Worm (Caenorhabditis elegans) whole organism, L1 larva: ENCODE data around the gene AC3.12.

Experiments used
- C16A3.4 ChIP-seq: fragments of 150-350 bp; optimal IDR thresholded peaks from 2 replicates; lab custom pipeline; 2014; ENCODE audit warnings: missing biosample characterization, missing genetic modification characterization
- aly-2 ChIP-seq: fragments of 150-350 bp; optimal IDR thresholded peaks from 2 replicates; lab custom pipeline; 2014; ENCODE audit warnings: missing biosample characterization, missing genetic modification characterization
- blmp-1 ChIP-seq: fragments of 150-350 bp; optimal IDR thresholded peaks from 2 replicates; lab custom pipeline; 2014; ENCODE audit warnings: missing biosample characterization, missing genetic modification characterization
- ceh-8 ChIP-seq: fragments of 200-800 bp; sonication (Bioruptor generic); optimal IDR thresholded peaks from 2 replicates; lab custom pipeline; 2018; ENCODE audit warnings: mild to moderate bottlenecking, missing genetic modification characterization, moderate library complexity, missing compliant biosample characterization
- ceh-82 ChIP-seq, 3 experiments: fragments of 150-350 bp in 1 of 3; sonication (generic microtip) in 2 of 3; optimal IDR thresholded peaks; 2 replicates each; lab custom pipeline; 2014 to 2017; ENCODE audit warnings: missing biosample characterization in 3 of 3, missing genetic modification characterization in 3 of 3
- ceh-88 ChIP-seq: fragments of 200-800 bp; sonication (Bioruptor generic); IDR thresholded peaks from 2 replicates; pipeline ENCODE4 v1.3.6; 2022; ENCODE audit warnings: missing genetic modification characterization, missing compliant biosample characterization
- dpl-1 ChIP-seq, 3 experiments: fragments of 150-350 bp in 2 of 3; sonication (generic microtip) in 1 of 3; optimal IDR thresholded peaks; 2 replicates each; lab custom pipeline; 2014 to 2017; ENCODE audit warnings: missing biosample characterization in 3 of 3, missing genetic modification characterization in 3 of 3, missing genetic modification reagents in 3 of 3
- efl-1 ChIP-seq, 4 experiments: fragments of 150-350 bp; optimal IDR thresholded peaks in 3 of 4; peaks in 1 of 4; 1 replicate in 1 of 4; 2 replicates in 3 of 4; lab custom pipeline; 2014; ENCODE audit warnings: missing biosample characterization in 2 of 4, missing genetic modification characterization in 2 of 4, missing genetic modification reagents in 2 of 4
- egl-13 ChIP-seq: sonication (generic microtip); optimal IDR thresholded peaks from 2 replicates; lab custom pipeline; 2016; ENCODE audit warnings: missing genotype, missing genetic modification reagents, missing genetic modification characterization, missing compliant biosample characterization
- elt-2 ChIP-seq: sonication (generic microtip); optimal IDR thresholded peaks from 2 replicates; lab custom pipeline; 2016; ENCODE audit warnings: missing genetic modification characterization, mild to moderate bottlenecking, inconsistent platforms, missing compliant biosample characterization, missing genetic modification reagents
- fkh-10 ChIP-seq: sonication (generic microtip); optimal IDR thresholded peaks from 2 replicates; lab custom pipeline; 2017; ENCODE audit warnings: missing biosample characterization, missing genetic modification reagents, missing genetic modification characterization
- fkh-8 ChIP-seq: sonication (generic microtip); optimal IDR thresholded peaks from 2 replicates; lab custom pipeline; 2016; ENCODE audit warnings: mild to moderate bottlenecking, missing genetic modification characterization, missing compliant biosample characterization
- fos-1 ChIP-seq: fragments of 150-350 bp; optimal IDR thresholded peaks from 2 replicates; lab custom pipeline; 2014; ENCODE audit warnings: missing biosample characterization, missing genetic modification characterization
- hlh-4 ChIP-seq: sonication (generic microtip); optimal IDR thresholded peaks from 2 replicates; lab custom pipeline; 2016; ENCODE audit warnings: mild to moderate bottlenecking, missing genetic modification characterization, missing compliant biosample characterization
- hpl-2 ChIP-seq: fragments of 150-350 bp; optimal IDR thresholded peaks from 2 replicates; lab custom pipeline; 2014; ENCODE audit warnings: missing biosample characterization, missing genetic modification reagents, missing genetic modification characterization
- irx-1 ChIP-seq: sonication (generic microtip); optimal IDR thresholded peaks from 2 replicates; lab custom pipeline; 2016; ENCODE audit warnings: missing genetic modification characterization, missing compliant biosample characterization
- isw-1 ChIP-seq: fragments of 200-800 bp; sonication (Bioruptor generic); IDR thresholded peaks from 2 replicates; pipeline ENCODE4 v1.3.6; 2022; ENCODE audit warnings: missing genetic modification characterization, missing compliant biosample characterization
- lin-13 ChIP-seq: fragments of 150-350 bp; optimal IDR thresholded peaks from 2 replicates; lab custom pipeline; 2014; ENCODE audit warnings: missing biosample characterization, missing genetic modification reagents, missing genetic modification characterization
- lin-14 ChIP-seq: fragments of 200-800 bp; sonication (Bioruptor generic); optimal IDR thresholded peaks from 2 replicates; lab custom pipeline; 2018; ENCODE audit warnings: mild to moderate bottlenecking, missing genetic modification characterization, moderate library complexity, missing compliant biosample characterization
- lin-15B ChIP-seq: fragments of 150-350 bp; sonication (generic microtip); optimal IDR thresholded peaks from 3 replicates; lab custom pipeline; 2014; ENCODE audit warnings: missing biosample characterization, missing genetic modification characterization
- lin-39 ChIP-seq: fragments of 150-350 bp; optimal IDR thresholded peaks from 2 replicates; lab custom pipeline; 2014; ENCODE audit warnings: missing biosample characterization, missing genetic modification reagents, missing genetic modification characterization
- lir-3 ChIP-seq: sonication (generic microtip); optimal IDR thresholded peaks from 2 replicates; lab custom pipeline; 2016; ENCODE audit warnings: mild to moderate bottlenecking, missing genetic modification characterization, moderate library complexity, missing compliant biosample characterization; ENCODE audit not compliant: poor library complexity
- nhr-19 ChIP-seq: fragments of 200-800 bp; sonication (Bioruptor generic); conservative IDR thresholded peaks from 2 replicates; pipeline ENCODE4 v1.3.6; 2022; ENCODE audit warnings: missing genetic modification characterization, missing compliant biosample characterization
- nhr-20 ChIP-seq: sonication (generic microtip); optimal IDR thresholded peaks from 2 replicates; lab custom pipeline; 2016; ENCODE audit warnings: mild to moderate bottlenecking, missing genetic modification characterization, missing compliant biosample characterization
- nhr-47 ChIP-seq: sonication (generic microtip); optimal IDR thresholded peaks from 2 replicates; lab custom pipeline; 2016; ENCODE audit warnings: mild to moderate bottlenecking, missing genetic modification characterization, moderate library complexity, missing compliant biosample characterization
- nhr-71 ChIP-seq: sonication (generic microtip); optimal IDR thresholded peaks from 2 replicates; lab custom pipeline; 2016; ENCODE audit warnings: mild to moderate bottlenecking, missing genetic modification characterization, moderate library complexity, missing compliant biosample characterization
- nhr-77 ChIP-seq: fragments of 150-350 bp; optimal IDR thresholded peaks from 2 replicates; lab custom pipeline; 2014; ENCODE audit warnings: missing biosample characterization, missing genetic modification characterization
- nhr-85 ChIP-seq: sonication (generic microtip); peaks from one replicate; lab custom pipeline; 2016; ENCODE audit warnings: missing genetic modification characterization, inconsistent platforms, missing compliant biosample characterization
- nhr-90 ChIP-seq: sonication (generic microtip); optimal IDR thresholded peaks from 2 replicates; lab custom pipeline; 2016; ENCODE audit warnings: mild to moderate bottlenecking, missing genetic modification characterization, missing compliant biosample characterization; ENCODE audit not compliant: poor library complexity
- pag-3 ChIP-seq: sonication (generic microtip); optimal IDR thresholded peaks from 2 replicates; lab custom pipeline; 2017; ENCODE audit warnings: missing genetic modification characterization, mild to moderate bottlenecking, missing compliant biosample characterization, antibody characterized with exemption, borderline replicate concordance; ENCODE audit not compliant: insufficient read depth
- pax-3 ChIP-seq: fragments of 200-800 bp; sonication (Bioruptor generic); optimal IDR thresholded peaks from 2 replicates; lab custom pipeline; 2018; ENCODE audit warnings: mild to moderate bottlenecking, missing genetic modification characterization, moderate library complexity, missing compliant biosample characterization
- pqm-1 ChIP-seq: sonication (generic microtip); optimal IDR thresholded peaks from 3 replicates; lab custom pipeline; 2017; ENCODE audit warnings: missing biosample characterization, missing genetic modification characterization
- rnt-1 ChIP-seq: sonication (generic microtip); optimal IDR thresholded peaks from 2 replicates; lab custom pipeline; 2016; ENCODE audit warnings: mild to moderate bottlenecking, missing genetic modification characterization, moderate library complexity, missing compliant biosample characterization
- skn-1 ChIP-seq: fragments of 150-350 bp; optimal IDR thresholded peaks from 2 replicates; lab custom pipeline; 2014; ENCODE audit warnings: missing biosample characterization, missing genetic modification characterization
- snu-23 ChIP-seq: sonication (generic microtip); optimal IDR thresholded peaks from 2 replicates; lab custom pipeline; 2016; ENCODE audit warnings: missing genetic modification characterization, missing compliant biosample characterization
- sptf-1 ChIP-seq: fragments of 150-350 bp; optimal IDR thresholded peaks from 2 replicates; lab custom pipeline; 2014; ENCODE audit warnings: missing biosample characterization, missing genetic modification characterization
- sup-37 ChIP-seq: fragments of 200-800 bp; sonication (Bioruptor generic); optimal IDR thresholded peaks from 2 replicates; lab custom pipeline; 2018; ENCODE audit warnings: mild to moderate bottlenecking, missing genetic modification characterization, missing compliant biosample characterization
- swsn-7 ChIP-seq: sonication (generic microtip); optimal IDR thresholded peaks from 2 replicates; lab custom pipeline; 2016; ENCODE audit warnings: missing genetic modification characterization, missing compliant biosample characterization
- tlp-1 ChIP-seq: fragments of 150-350 bp; optimal IDR thresholded peaks from 2 replicates; lab custom pipeline; 2014; ENCODE audit warnings: missing biosample characterization, missing genetic modification characterization
- unc-30 ChIP-seq: sonication (generic microtip); optimal IDR thresholded peaks from 2 replicates; lab custom pipeline; 2017; ENCODE audit warnings: missing biosample characterization, missing genetic modification characterization
- unc-62 ChIP-seq: fragments of 150-350 bp; optimal IDR thresholded peaks from 2 replicates; lab custom pipeline; 2014; ENCODE audit warnings: missing biosample characterization, missing genetic modification reagents, missing genetic modification characterization
- unc-86 ChIP-seq: sonication (generic microtip); optimal IDR thresholded peaks from 2 replicates; lab custom pipeline; 2016; ENCODE audit warnings: missing genetic modification characterization, missing compliant biosample characterization
- unc-98 ChIP-seq: fragments of 200-800 bp; sonication (Bioruptor generic); IDR thresholded peaks from 2 replicates; pipeline ENCODE4 v1.3.6; 2022; ENCODE audit warnings: missing genetic modification characterization, missing compliant biosample characterization
- vab-15 ChIP-seq: sonication (generic microtip); optimal IDR thresholded peaks from 2 replicates; lab custom pipeline; 2017; ENCODE audit warnings: missing genotype, mild to moderate bottlenecking, missing genetic modification characterization, missing compliant biosample characterization
- xbp-1 ChIP-seq: sonication (generic microtip); optimal IDR thresholded peaks from 2 replicates; lab custom pipeline; 2016; ENCODE audit warnings: missing genetic modification characterization, missing compliant biosample characterization
- zag-1 ChIP-seq: fragments of 150-350 bp; optimal IDR thresholded peaks from 2 replicates; lab custom pipeline; 2014; ENCODE audit warnings: missing biosample characterization, missing genetic modification characterization

The AC3.12 gene

ce11 chrV:10368256-10368655 is 10.9 kb downstream of the AC3.12 start, which contains the start of gene sri-20:
TSS of gene sri-20 (plus strand) at chrV:10368556.
- no peak for TF ChIP-seq pag-3 (tag; lab: Kevin White, UChicago)
- no peak for TF ChIP-seq pax-3 (tag; lab: Kevin White, UChicago)
- no peak for TF ChIP-seq nhr-47 (tag; lab: Kevin White, UChicago)
- no peak for TF ChIP-seq hlh-4 (tag; lab: Kevin White, UChicago)
- TF ChIP-seq unc-62, result no peak
- TF ChIP-seq unc-86, result no peak
- TF ChIP-seq efl-1 (optimal IDR thresholded peaks at IDR 0.05; lab: Kevin White, UChicago), result no peak
- TF ChIP-seq efl-1 (GFP tag; optimal IDR thresholded peaks at IDR 0.05 in 1 of 2; lab: Kevin White, UChicago), result peak in 1 of 2 experiments; percentile 75
- TF ChIP-seq, all 84 proteins: peak for 1

- TF ChIP-seq fos-1 (no peak), tlp-1 (no peak), sptf-1 (no peak), snu-23 (GFP tag; lab: Kevin White, UChicago) (no peak), nhr-77 (tag; lab: Kevin White, UChicago) (no peak), aly-2 (tag; lab: Kevin White, UChicago) (no peak), lin-14 (GFP tag; lab: Kevin White, UChicago) (no peak), fkh-10 (GFP tag; lab: Kevin White, UChicago) (no peak)
These were observed 15.4 kb downstream of the AC3.12 start for ce11 chrV:10363834-10364233.

- TF ChIP-seq swsn-7 (peak; percentile 61), ceh-8 (GFP tag; lab: Kevin White, UChicago) (peak; percentile 47), nhr-90 (tag; lab: Kevin White, UChicago) (peak; percentile 60), vab-15 (tag; lab: Kevin White, UChicago) (peak; percentile 46), unc-30 (no peak), C16A3.4 (tag; lab: Kevin White, UChicago) (peak; percentile 38), nhr-20 (tag; lab: Kevin White, UChicago) (peak; percentile 73), lin-14 (GFP tag; lab: Kevin White, UChicago) (peak; percentile 84), sup-37 (GFP tag; lab: Kevin White, UChicago) (no peak), zag-1 (tag; lab: Kevin White, UChicago) (no peak), lir-3 (tag; lab: Kevin White, UChicago) (peak; percentile 31), isw-1 (GFP tag; lab: Robert Waterston, UW) (peak; percentile 67), nhr-47 (tag; lab: Kevin White, UChicago) (peak; percentile 73), rnt-1 (tag; lab: Kevin White, UChicago) (peak; percentile 68), egl-13 (tag; lab: Kevin White, UChicago) (peak; percentile 22), nhr-85 (tag; lab: Kevin White, UChicago) (peak; percentile 42), nhr-19 (GFP tag; lab: Robert Waterston, UW) (peak; percentile 58), lin-13 (GFP tag; lab: Kevin White, UChicago) (peak; percentile 52), ceh-88 (GFP tag; lab: Robert Waterston, UW) (no peak; the same call in 1 of the 2 replicates), xbp-1 (tag; lab: Kevin White, UChicago) (peak; percentile 68), tlp-1 (no peak), unc-98 (no peak), nhr-77 (tag; lab: Kevin White, UChicago) (peak; percentile 39), skn-1 (tag; lab: Kevin White, UChicago) (peak; percentile 77), dpl-1 (GFP tag; optimal IDR thresholded peaks at IDR 0.05; lab: Kevin White, UChicago) (peak; percentile 80 to 89 (median 83)), elt-2 (tag; lab: Kevin White, UChicago) (peak; percentile 43), blmp-1 (tag; lab: Kevin White, UChicago) (peak; percentile 74), pqm-1 (no peak), hpl-2 (peak; percentile 14), snu-23 (GFP tag; lab: Kevin White, UChicago) (peak; percentile 72), nhr-71 (tag; lab: Kevin White, UChicago) (peak; percentile 82), lin-15B (tag; lab: Kevin White, UChicago) (peak; percentile 85), fkh-10 (GFP tag; lab: Kevin White, UChicago) (peak; percentile 36), lin-39 (tag; lab: Kevin White, UChicago) (no peak), fkh-8 (peak; percentile 71), ceh-82 (tag; optimal IDR thresholded peaks at IDR 0.05; lab: Kevin White, UChicago) (peak; percentile 6 to 77 (median 18)), efl-1 (optimal IDR thresholded peaks at IDR 0.05; lab: Kevin White, UChicago) (peak; percentile 72 to 84), efl-1 (GFP tag; optimal IDR thresholded peaks at IDR 0.05 in 1 of 2; lab: Kevin White, UChicago) (peak; percentile 87 to 98), irx-1 (tag; lab: Kevin White, UChicago) (no peak)
These were observed 17.3 kb downstream of the AC3.12 start, which contains the start of gene cash-1 for ce11 chrV:10361830-10362397. TSS of gene cash-1 (plus strand) at chrV:10362261.
